Worm (Caenorhabditis elegans) whole organism, L4 larva: Measurements from ENCODE around the gene C45G9.2.

Experiments
- ama-1 ChIP-seq: fragments of 150-350 bp; optimal IDR thresholded peaks from 2 replicates; lab custom pipeline; 2014; ENCODE audit warnings: inconsistent platforms, mixed read lengths
- pha-4 ChIP-seq, 2 experiments: fragments of 150-350 bp in 1 of 2; fragments of 200-800 bp in 1 of 2; sonication (Bioruptor generic) in 1 of 2; IDR thresholded peaks in 1 of 2; optimal IDR thresholded peaks in 1 of 2; 2 replicates each; pipeline versions ENCODE4 v1.3.6 to Lab custom; 2014 to 2022; ENCODE audit warnings: missing genetic modification characterization in 2 of 2, missing genetic modification reagents in 2 of 2, missing biosample characterization in 1 of 2, missing compliant biosample characterization in 1 of 2

ce11 chrIII:5023642-5024041 lies 45.2 kb upstream of the C45G9.2 start:
- no peak for TF ChIP-seq ama-1
- no peak for TF ChIP-seq pha-4 (GFP tag; IDR thresholded peaks at IDR 0.05; lab: Robert Waterston, UW)
- no peak for TF ChIP-seq pha-4 (tag; optimal IDR thresholded peaks at IDR 0.05; lab: Kevin White, UChicago)
